Worm (Caenorhabditis elegans) whole organism, L4 larva: ENCODE data around the gene txdc-12.1.

Source experiments
- R02D3.7 ChIP-seq: fragments of 150-350 bp; sonication (generic microtip); optimal IDR thresholded peaks from 3 replicates; lab custom pipeline; 2014; ENCODE audit warnings: missing biosample characterization, missing genetic modification characterization
- fkh-10 ChIP-seq: fragments of 150-350 bp; optimal IDR thresholded peaks from 2 replicates; lab custom pipeline; 2014; ENCODE audit warnings: missing biosample characterization, missing genetic modification reagents, missing genetic modification characterization
- gei-8 ChIP-seq: fragments of 200-800 bp; sonication (Bioruptor generic); optimal IDR thresholded peaks from 2 replicates; lab custom pipeline; 2018; ENCODE audit warnings: mild to moderate bottlenecking, missing genetic modification characterization, missing compliant biosample characterization
- lsy-2 ChIP-seq, 2 experiments: fragments of 150-350 bp in 1 of 2; sonication (generic microtip) in 1 of 2; optimal IDR thresholded peaks; 2 replicates each; lab custom pipeline; 2014 to 2017; ENCODE audit warnings: missing biosample characterization in 2 of 2, missing genetic modification characterization in 2 of 2
- mxl-2 ChIP-seq: fragments of 200-800 bp; sonication (Bioruptor generic); conservative IDR thresholded peaks from 2 replicates; pipeline ENCODE4 v1.3.6; 2022; ENCODE audit warnings: missing genetic modification reagents, missing genetic modification characterization, missing compliant biosample characterization
- nhr-6 ChIP-seq: fragments of 150-350 bp; optimal IDR thresholded peaks from 2 replicates; lab custom pipeline; 2014; ENCODE audit warnings: missing biosample characterization, missing genetic modification characterization
- pha-4 ChIP-seq, 2 experiments: fragments of 150-350 bp in 1 of 2; fragments of 200-800 bp in 1 of 2; sonication (Bioruptor generic) in 1 of 2; IDR thresholded peaks in 1 of 2; optimal IDR thresholded peaks in 1 of 2; 2 replicates each; pipeline versions ENCODE4 v1.3.6 to Lab custom; 2014 to 2022; ENCODE audit warnings: missing genetic modification characterization in 2 of 2, missing genetic modification reagents in 2 of 2, missing biosample characterization in 1 of 2, missing compliant biosample characterization in 1 of 2
- rbr-2 ChIP-seq: sonication (generic microtip); optimal IDR thresholded peaks from 2 replicates; lab custom pipeline; 2016; ENCODE audit warnings: missing genotype, missing genetic modification characterization, missing compliant biosample characterization
- snpc-1.2 ChIP-seq: fragments of 200-800 bp; sonication (Bioruptor generic); IDR thresholded peaks from 2 replicates; pipeline ENCODE4 v1.3.6; 2022; ENCODE audit warnings: missing genetic modification reagents, missing genetic modification characterization, missing compliant biosample characterization
- tra-1 ChIP-seq: fragments of 200-800 bp; sonication (Bioruptor generic); IDR thresholded peaks from 2 replicates; pipeline ENCODE4 v1.3.6; 2022; ENCODE audit warnings: missing genetic modification reagents, missing genetic modification characterization, missing compliant biosample characterization
- unc-62 ChIP-seq, 3 experiments: fragments of 150-350 bp in 1 of 3; sonication (generic microtip); optimal IDR thresholded peaks in 2 of 3; peaks in 1 of 3; 1 replicate in 1 of 3; 2 replicates in 2 of 3; lab custom pipeline; 2014 to 2017; ENCODE audit warnings: missing biosample characterization in 3 of 3, missing genetic modification characterization in 3 of 3, missing genetic modification reagents in 3 of 3, missing genotype in 1 of 3
- zfp-2 ChIP-seq: sonication (generic microtip); optimal IDR thresholded peaks from 2 replicates; lab custom pipeline; 2016; ENCODE audit warnings: mild to moderate bottlenecking, missing genetic modification characterization, missing compliant biosample characterization

DNA sequence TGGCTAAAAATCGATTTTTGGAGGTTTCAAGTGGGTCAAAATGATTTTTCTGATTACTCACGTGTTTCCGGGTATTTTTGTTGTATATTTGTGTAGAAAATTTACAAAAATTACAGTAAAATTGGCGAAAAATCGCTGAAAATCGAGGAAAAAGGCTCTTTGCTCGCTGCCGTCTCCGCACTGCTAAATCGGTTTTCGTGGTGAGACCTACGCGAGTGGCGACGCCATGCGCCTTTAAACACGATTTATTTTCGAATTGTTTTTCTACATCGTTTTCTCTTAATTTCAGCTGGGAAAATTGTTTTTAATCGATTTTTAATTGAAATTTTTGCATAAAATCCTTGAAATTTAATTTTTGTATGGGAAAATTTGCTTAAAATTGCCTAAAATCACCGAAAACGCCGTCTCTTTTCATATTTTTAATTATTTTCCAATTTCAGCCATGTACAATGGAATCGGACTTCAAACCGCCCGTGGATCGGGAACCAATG, 15.2 kb upstream of the txdc-12.1 start, which contains the start of the genes pqn-87 and rsr-2:
- TF ChIP-seq gei-8 (GFP tag; lab: Kevin White, UChicago): no peak
- no peak for TF ChIP-seq mxl-2 (GFP tag; lab: Robert Waterston, UW)
- no peak for TF ChIP-seq tra-1
- no peak for TF ChIP-seq pha-4 (GFP tag; IDR thresholded peaks at IDR 0.05; lab: Robert Waterston, UW)
- TF ChIP-seq pha-4 (tag; optimal IDR thresholded peaks at IDR 0.05; lab: Kevin White, UChicago): no peak
- peak; percentile 23 for TF ChIP-seq rbr-2 (tag; lab: Kevin White, UChicago)
- no peak for TF ChIP-seq fkh-10 (GFP tag; lab: Kevin White, UChicago)
- no peak for TF ChIP-seq nhr-6 (tag; lab: Kevin White, UChicago)
- no peak for TF ChIP-seq unc-62 (GFP tag; optimal IDR thresholded peaks at IDR 0.05 in 1 of 2; lab: Kevin White, UChicago)
- TF ChIP-seq unc-62 (tag; optimal IDR thresholded peaks at IDR 0.05; lab: Kevin White, UChicago): no peak
- TF ChIP-seq R02D3.7 (tag; lab: Kevin White, UChicago): no peak
- TF ChIP-seq zfp-2: no peak
- peak in 1 of 2 experiments; percentile 53 for TF ChIP-seq lsy-2 (tag; optimal IDR thresholded peaks at IDR 0.05; lab: Kevin White, UChicago)
- TF ChIP-seq snpc-1.2 (GFP tag; lab: Robert Waterston, UW): no peak
